Worm (Caenorhabditis elegans) whole organism, young adult: ENCODE data around the gene C29A12.6.

Experiments used
- B0336.3 ChIP-seq: fragments of 200-800 bp; sonication (Bioruptor generic); IDR thresholded peaks from 2 replicates; pipeline ENCODE4 v1.3.6; 2022; ENCODE audit warnings: missing genetic modification characterization, missing compliant biosample characterization
- F52B5.7 ChIP-seq: sonication (generic microtip); optimal IDR thresholded peaks from 2 replicates; lab custom pipeline; 2016; ENCODE audit warnings: mild to moderate bottlenecking, missing genetic modification characterization, missing compliant biosample characterization
- K11D2.4 ChIP-seq: fragments of 200-800 bp; sonication (Bioruptor generic); IDR thresholded peaks from 2 replicates; pipeline ENCODE4 v1.3.6; 2022; ENCODE audit warnings: missing genetic modification reagents, missing genetic modification characterization, missing compliant biosample characterization
- ZK185.1 ChIP-seq: sonication (generic microtip); optimal IDR thresholded peaks from 2 replicates; lab custom pipeline; 2016; ENCODE audit warnings: mild to moderate bottlenecking, missing genetic modification characterization, missing compliant biosample characterization; ENCODE audit not compliant: poor library complexity, severe bottlenecking
- chd-7 ChIP-seq: sonication (generic microtip); optimal IDR thresholded peaks from 2 replicates; lab custom pipeline; 2016; ENCODE audit warnings: mild to moderate bottlenecking, missing genetic modification characterization, moderate library complexity, missing compliant biosample characterization
- nfya-2 ChIP-seq: fragments of 200-800 bp; sonication (Bioruptor generic); IDR thresholded peaks from 2 replicates; pipeline ENCODE4 v1.3.6; 2022; ENCODE audit warnings: missing genetic modification reagents, missing genetic modification characterization, missing compliant biosample characterization
- nhr-179 ChIP-seq: sonication (generic microtip); optimal IDR thresholded peaks from 2 replicates; lab custom pipeline; 2016; ENCODE audit warnings: mild to moderate bottlenecking, missing genetic modification characterization, missing compliant biosample characterization
- pha-4 ChIP-seq: fragments of 150-350 bp; sonication (generic microtip); optimal IDR thresholded peaks from 2 replicates; lab custom pipeline; 2014; ENCODE audit warnings: missing biosample characterization, missing genetic modification reagents, missing genetic modification characterization
- sdz-38 ChIP-seq: sonication (generic microtip); optimal IDR thresholded peaks from 2 replicates; lab custom pipeline; 2016; ENCODE audit warnings: missing genotype, missing genetic modification characterization, missing compliant biosample characterization
- ztf-22 ChIP-seq: fragments of 200-800 bp; sonication (Bioruptor generic); optimal IDR thresholded peaks from 2 replicates; lab custom pipeline; 2018; ENCODE audit warnings: mild to moderate bottlenecking, missing genetic modification characterization, moderate library complexity, missing compliant biosample characterization

ce11 chrV:10862457-10863097 lies 15.6 kb downstream of the C29A12.6 start:
- TF ChIP-seq chd-7 (tag; lab: Kevin White, UChicago), result no peak
- TF ChIP-seq B0336.3 (GFP tag; lab: Robert Waterston, UW), result no peak
- no peak for TF ChIP-seq F52B5.7 (tag; lab: Kevin White, UChicago)
- no peak for TF ChIP-seq ztf-22
- no peak for TF ChIP-seq nfya-2 (GFP tag; lab: Robert Waterston, UW)
- no peak for TF ChIP-seq nhr-179 (tag; lab: Kevin White, UChicago)
- no peak for TF ChIP-seq K11D2.4 (GFP tag; lab: Robert Waterston, UW)
- TF ChIP-seq ZK185.1 (tag; lab: Kevin White, UChicago), result no peak
- TF ChIP-seq sdz-38, result no peak
- no peak for TF ChIP-seq pha-4 (tag; lab: Kevin White, UChicago)
